Worm (Caenorhabditis elegans) whole organism, mixed stage, embryonic: ENCODE measurements around the gene Y48B6A.13.

Experiments
- ceh-43 ChIP-seq: fragments of 200-800 bp; sonication (Bioruptor generic); optimal IDR thresholded peaks from 2 replicates; lab custom pipeline; 2018; ENCODE audit warnings: mild to moderate bottlenecking, missing genetic modification characterization, moderate library complexity, missing compliant biosample characterization
- cnd-1 ChIP-seq: fragments of 200-800 bp; sonication (Bioruptor generic); optimal IDR thresholded peaks from 2 replicates; lab custom pipeline; 2018; ENCODE audit warnings: mild to moderate bottlenecking, missing genetic modification characterization, missing compliant biosample characterization
- elt-3 ChIP-seq: fragments of 150-350 bp; optimal IDR thresholded peaks from 2 replicates; lab custom pipeline; 2014; ENCODE audit warnings: missing biosample characterization, missing genetic modification characterization
- lin-13 ChIP-seq: fragments of 150-350 bp; optimal IDR thresholded peaks from 2 replicates; lab custom pipeline; 2014; ENCODE audit warnings: missing biosample characterization, missing genetic modification characterization
- lin-32 ChIP-seq: fragments of 200-800 bp; sonication (Bioruptor generic); optimal IDR thresholded peaks from 2 replicates; lab custom pipeline; 2018; ENCODE audit warnings: mild to moderate bottlenecking, missing genetic modification characterization, missing compliant biosample characterization
- lsy-2 ChIP-seq: fragments of 150-350 bp; optimal IDR thresholded peaks from 2 replicates; lab custom pipeline; 2014; ENCODE audit warnings: missing biosample characterization, missing genetic modification characterization
- mab-5 ChIP-seq: fragments of 150-350 bp; optimal IDR thresholded peaks from 2 replicates; lab custom pipeline; 2014; ENCODE audit warnings: missing biosample characterization, missing genetic modification characterization
- mep-1 ChIP-seq: fragments of 150-350 bp; optimal IDR thresholded peaks from 2 replicates; lab custom pipeline; 2017; ENCODE audit warnings: missing biosample characterization, missing genetic modification reagents, missing genetic modification characterization, inconsistent platforms
- pha-4 ChIP-seq: fragments of 150-350 bp; optimal IDR thresholded peaks from 2 replicates; lab custom pipeline; 2018; ENCODE audit warnings: missing biosample characterization, missing genetic modification reagents, missing genetic modification characterization
- sptf-1 ChIP-seq: sonication (generic microtip); optimal IDR thresholded peaks from 2 replicates; lab custom pipeline; 2017; ENCODE audit warnings: mild to moderate bottlenecking, missing genetic modification characterization, moderate library complexity, missing compliant biosample characterization
- unc-39 ChIP-seq: fragments of 150-350 bp; optimal IDR thresholded peaks from 2 replicates; lab custom pipeline; 2014; ENCODE audit warnings: missing biosample characterization, missing genetic modification characterization
- unc-62 ChIP-seq: fragments of 150-350 bp; optimal IDR thresholded peaks from 2 replicates; lab custom pipeline; 2014; ENCODE audit warnings: missing biosample characterization, missing genetic modification reagents, missing genetic modification characterization

ce11 chrII:14171558-14171957 lies 54.5 kb downstream of the Y48B6A.13 start, which contains the start of gene eat-2:
- TF ChIP-seq cnd-1 (tag; lab: Kevin White, UChicago) (no peak), unc-39 (tag; lab: Kevin White, UChicago) (no peak), mab-5 (no peak), unc-62 (GFP tag; lab: Kevin White, UChicago) (no peak), elt-3 (tag; lab: Kevin White, UChicago) (no peak), lin-32 (no peak), lsy-2 (tag; lab: Kevin White, UChicago) (no peak), sptf-1 (tag; lab: Kevin White, UChicago) (no peak), ceh-43 (GFP tag; lab: Kevin White, UChicago) (no peak), lin-13 (tag; lab: Kevin White, UChicago) (no peak), pha-4 (no peak), mep-1 (no peak)
